Fruit fly (Drosophila melanogaster): ENCODE results near the gene ERp44.

DNA sequence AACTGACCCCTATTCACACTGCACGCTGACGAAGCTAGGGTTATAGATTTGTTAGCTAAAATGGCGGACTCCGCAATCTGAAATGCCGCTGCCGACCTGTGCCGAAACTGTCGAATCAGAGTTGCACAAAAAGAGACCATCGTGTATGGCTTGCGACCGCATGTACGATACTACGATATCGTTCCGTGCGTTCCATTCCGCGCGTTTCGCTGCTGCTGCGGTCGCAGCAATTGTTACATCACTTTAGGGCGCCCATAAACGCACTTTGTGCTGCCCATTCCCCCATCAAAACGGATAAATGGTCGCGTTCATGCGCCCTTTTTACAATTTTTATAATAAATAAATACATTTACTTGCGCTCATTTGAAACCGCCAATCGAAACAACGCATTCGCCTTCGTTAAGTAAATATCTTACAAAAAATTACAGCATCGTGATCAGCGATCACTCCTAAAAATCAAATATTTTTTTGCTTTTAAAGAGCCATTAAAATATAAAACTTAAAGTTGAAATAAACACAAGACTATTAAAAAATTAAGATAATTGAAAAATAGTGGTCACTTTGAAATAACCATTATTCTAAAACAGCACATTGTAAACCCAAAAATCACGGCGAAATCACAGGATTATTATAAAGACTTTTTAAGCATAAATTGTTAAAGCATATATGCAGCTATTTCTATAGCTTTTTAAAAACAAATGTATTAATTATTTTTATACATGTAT, 22.8 kb upstream of the ERp44 start, which contains the start of gene Cyp1:
- TF ChIP-seq CG32772 (GFP tag; IDR thresholded peaks at IDR 0.05) (peak; percentile 32; the same call in 1 of the 2 replicates), B-H1 (GFP tag; IDR thresholded peaks at IDR 0.05) (peak; percentile 44; the same call in 2 of the 3 replicates), Elba2 (GFP tag; optimal IDR thresholded peaks at IDR 0.05) (no peak), CG33557 (GFP tag; optimal IDR thresholded peaks at IDR 0.05) (no peak), Blimp-1 (GFP tag; optimal IDR thresholded peaks at IDR 0.05) (no peak), CG4617 (GFP tag; optimal IDR thresholded peaks at IDR 0.05; ENCODE audit: borderline replicate concordance) (no peak), NC2β (GFP tag; optimal IDR thresholded peaks at IDR 0.05) (peak; percentile 10), CG7839 (tag; optimal IDR thresholded peaks at IDR 0.05) (no peak)

Data from whole organism, embryonic.